Worm (Caenorhabditis elegans) whole organism, L4/young adult: ENCODE data around the gene fbxb-74.

Experiments used
- W03F9.2 ChIP-seq: fragments of 150-350 bp; optimal IDR thresholded peaks from 2 replicates; lab custom pipeline; 2014; ENCODE audit warnings: missing biosample characterization, missing genetic modification characterization
- dao-5 ChIP-seq: sonication (generic microtip); optimal IDR thresholded peaks from 2 replicates; lab custom pipeline; 2016; ENCODE audit warnings: missing genotype, missing genetic modification characterization, moderate library complexity, missing compliant biosample characterization
- him-1 ChIP-seq: sonication (generic microtip); optimal IDR thresholded peaks from 2 replicates; lab custom pipeline; 2016; ENCODE audit warnings: missing genotype, missing genetic modification reagents, missing genetic modification characterization, missing compliant biosample characterization

Gene fbxb-74

ce11 chrIV:4445711-4446290 lies 6.7 kb upstream of the fbxb-74 start, which contains the start of the genes wapl-1 and htz-1:
Gene wapl-1 (minus strand): TSS chrIV:4445740.
Gene htz-1 (plus strand): TSS chrIV:4446216.
- TF ChIP-seq dao-5 (tag; lab: Kevin White, UChicago) = no peak
- TF ChIP-seq him-1 (tag; lab: Kevin White, UChicago) = peak; percentile 43
- peak; percentile 96 for TF ChIP-seq W03F9.2

DNA sequence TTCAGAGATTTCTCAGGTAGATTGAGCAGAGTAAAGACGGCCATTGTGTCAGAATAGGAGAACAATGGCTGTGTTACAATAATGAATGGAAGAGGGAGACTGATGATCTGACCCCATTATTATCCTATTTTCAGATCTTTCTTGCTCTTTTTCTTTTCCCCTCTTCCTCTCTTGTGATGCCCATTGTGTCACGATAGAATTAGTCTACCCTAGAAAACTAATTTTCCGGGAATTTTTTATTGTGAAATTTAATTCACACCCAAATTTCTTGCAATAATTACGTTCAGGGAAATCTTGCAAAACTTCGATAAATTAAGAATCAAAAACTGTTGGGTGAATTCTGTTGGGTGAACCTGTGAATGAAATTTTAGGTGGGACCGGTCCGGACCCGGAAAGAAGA lies 2.0 kb upstream of the fbxb-74 start, which contains the start of gene fbxb-75:
Gene fbxb-75, minus strand, starts transcription at position 101 of the 400 bp plus-strand sequence.
- TF ChIP-seq dao-5 (tag; lab: Kevin White, UChicago) = no peak
- no peak for TF ChIP-seq him-1 (tag; lab: Kevin White, UChicago)
- TF ChIP-seq W03F9.2 = no peak

DNA sequence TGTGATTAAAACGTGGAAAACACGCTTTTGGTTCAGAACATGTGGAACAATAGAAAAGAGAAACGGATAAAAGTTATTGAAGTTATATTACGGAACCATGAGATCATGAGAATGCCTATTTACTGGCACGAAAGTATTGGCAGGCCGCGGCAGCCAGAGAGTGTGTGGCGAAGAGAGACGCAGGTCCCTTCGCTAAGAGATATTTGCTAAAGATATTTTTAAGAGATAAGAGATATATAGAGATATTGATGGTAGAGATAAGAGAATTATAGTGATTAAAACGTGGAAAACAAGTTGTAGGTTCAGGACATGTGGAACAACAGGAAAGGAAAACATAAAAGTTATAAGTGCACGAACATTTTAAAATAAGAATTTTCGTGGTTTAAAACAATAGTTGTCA lies 1.3 kb downstream of the fbxb-74 start:
- TF ChIP-seq dao-5 (tag; lab: Kevin White, UChicago) (no peak), W03F9.2 (no peak), him-1 (tag; lab: Kevin White, UChicago) (no peak)

DNA sequence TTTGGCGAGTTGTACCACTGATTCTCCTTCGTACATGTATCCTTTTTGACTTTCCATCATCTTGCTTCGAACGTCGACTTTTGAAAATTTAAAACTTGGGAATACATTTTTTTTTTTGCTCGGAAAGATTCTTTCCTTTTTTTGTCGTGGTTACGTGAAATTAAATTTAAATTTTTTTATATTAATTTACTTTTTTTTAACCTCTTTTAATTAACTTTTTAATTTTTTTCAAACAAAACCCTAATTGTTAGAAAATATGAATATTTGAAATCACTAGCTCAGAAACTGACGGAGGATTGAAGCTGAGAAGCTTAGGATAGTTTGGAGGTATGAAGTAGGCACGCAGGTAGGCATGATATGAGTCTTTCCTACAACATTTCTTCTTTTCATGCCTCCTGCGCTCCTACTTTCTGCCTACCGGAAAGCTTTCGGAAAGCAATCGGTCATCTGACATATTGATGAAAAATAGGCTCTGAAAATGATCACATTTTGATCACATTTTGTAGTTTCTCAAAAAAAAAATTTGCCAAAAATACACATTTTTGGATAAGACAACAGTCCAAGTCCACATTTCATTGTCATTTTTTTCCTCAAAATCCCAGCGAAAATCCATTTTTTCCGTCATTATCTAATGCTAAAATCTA lies 4.5 kb downstream of the fbxb-74 start, which contains the start of the genes R08C7.8 and R08C7.4:
Gene R08C7.8, minus strand, starts transcription at position 101 of the 644 bp plus-strand sequence.
Gene R08C7.4, plus strand, starts transcription at position 594 of the 644 bp plus-strand sequence.
- TF ChIP-seq dao-5 (tag; lab: Kevin White, UChicago) (no peak), him-1 (tag; lab: Kevin White, UChicago) (no peak), W03F9.2 (no peak)

DNA sequence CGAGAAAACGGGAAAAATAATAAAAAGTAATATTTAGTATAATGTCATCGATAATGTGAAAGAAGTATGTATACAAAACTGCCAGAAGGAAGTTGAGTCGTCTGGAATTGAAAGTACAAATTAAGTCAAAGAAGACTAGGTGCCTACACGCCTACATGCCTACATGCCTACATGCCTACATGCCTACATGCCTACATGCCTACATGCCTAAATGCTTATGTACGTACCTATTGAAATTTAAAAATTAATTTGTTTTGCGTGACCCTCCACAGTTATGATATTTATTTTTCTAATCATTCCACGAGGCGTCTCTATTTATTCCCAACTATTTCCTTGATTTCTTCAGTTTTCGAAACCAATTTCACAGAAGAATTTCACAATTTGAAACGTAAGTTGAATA lies 9.2 kb downstream of the fbxb-74 start, which contains the start of the genes str-185 and R08C7.5:
Gene str-185, minus strand, starts transcription at position 101 of the 400 bp plus-strand sequence.
Gene R08C7.5, plus strand, starts transcription at position 329 of the 400 bp plus-strand sequence.
- no peak for TF ChIP-seq him-1 (tag; lab: Kevin White, UChicago)
- TF ChIP-seq dao-5 (tag; lab: Kevin White, UChicago) = no peak
- no peak for TF ChIP-seq W03F9.2

- TF ChIP-seq W03F9.2 (no peak), dao-5 (tag; lab: Kevin White, UChicago) (no peak), him-1 (tag; lab: Kevin White, UChicago) (no peak)
Measured at ce11 chrIV:4423885-4424284, 15.2 kb downstream of the fbxb-74 start.

DNA sequence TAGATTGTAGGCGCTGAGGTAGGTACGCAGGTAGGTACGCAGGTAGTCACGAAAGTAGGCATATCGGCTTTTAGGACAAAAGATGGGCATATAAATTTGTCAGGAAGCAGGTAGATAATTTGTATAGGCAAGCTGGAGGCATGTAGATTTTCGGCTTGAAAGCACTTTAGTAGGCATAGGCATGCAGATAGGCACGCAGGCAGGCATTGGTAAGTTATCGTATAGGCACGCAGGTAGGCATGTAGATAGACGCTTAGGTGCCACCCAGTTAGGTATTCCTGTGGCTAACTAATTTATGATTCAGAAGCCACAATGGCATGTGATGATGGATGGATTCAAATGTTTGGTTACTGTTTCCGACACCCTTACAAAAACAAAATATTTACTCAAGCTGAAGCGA lies 16.1 kb downstream of the fbxb-74 start:
- TF ChIP-seq W03F9.2 = no peak
- TF ChIP-seq him-1 (tag; lab: Kevin White, UChicago) = no peak
- TF ChIP-seq dao-5 (tag; lab: Kevin White, UChicago) = no peak

- TF ChIP-seq him-1 (tag; lab: Kevin White, UChicago) (no peak), dao-5 (tag; lab: Kevin White, UChicago) (no peak), W03F9.2 (no peak)
Measured at ce11 chrIV:4422029-4422428, 17.1 kb downstream of the fbxb-74 start, which contains the start of gene clec-175. Gene clec-175 (plus strand): TSS chrIV:4422329.

DNA sequence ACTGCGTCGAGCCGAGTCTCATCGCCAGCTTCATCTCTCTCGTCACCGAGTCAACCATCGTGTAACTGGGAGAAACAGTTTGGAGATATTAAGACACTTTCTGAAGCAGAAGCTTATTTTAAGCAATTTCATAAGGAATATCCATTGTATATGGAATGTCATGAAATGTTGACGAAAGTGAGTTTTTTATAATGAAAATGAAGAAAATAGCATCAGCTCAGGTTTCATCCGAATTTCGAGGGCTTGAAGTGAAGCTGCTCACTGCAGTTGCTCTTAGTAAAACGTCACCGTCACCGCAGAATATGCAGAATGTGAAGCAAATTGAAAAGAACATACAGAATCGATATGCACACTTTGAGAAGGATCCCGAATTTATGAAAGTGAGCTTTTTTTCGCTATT lies 26.0 kb downstream of the fbxb-74 start:
- no peak for TF ChIP-seq him-1 (tag; lab: Kevin White, UChicago)
- TF ChIP-seq W03F9.2 = no peak
- no peak for TF ChIP-seq dao-5 (tag; lab: Kevin White, UChicago)

- TF ChIP-seq dao-5 (tag; lab: Kevin White, UChicago) (no peak), him-1 (tag; lab: Kevin White, UChicago) (no peak), W03F9.2 (no peak)
Measured at ce11 chrIV:4411948-4412335, 27.1 kb downstream of the fbxb-74 start.

DNA sequence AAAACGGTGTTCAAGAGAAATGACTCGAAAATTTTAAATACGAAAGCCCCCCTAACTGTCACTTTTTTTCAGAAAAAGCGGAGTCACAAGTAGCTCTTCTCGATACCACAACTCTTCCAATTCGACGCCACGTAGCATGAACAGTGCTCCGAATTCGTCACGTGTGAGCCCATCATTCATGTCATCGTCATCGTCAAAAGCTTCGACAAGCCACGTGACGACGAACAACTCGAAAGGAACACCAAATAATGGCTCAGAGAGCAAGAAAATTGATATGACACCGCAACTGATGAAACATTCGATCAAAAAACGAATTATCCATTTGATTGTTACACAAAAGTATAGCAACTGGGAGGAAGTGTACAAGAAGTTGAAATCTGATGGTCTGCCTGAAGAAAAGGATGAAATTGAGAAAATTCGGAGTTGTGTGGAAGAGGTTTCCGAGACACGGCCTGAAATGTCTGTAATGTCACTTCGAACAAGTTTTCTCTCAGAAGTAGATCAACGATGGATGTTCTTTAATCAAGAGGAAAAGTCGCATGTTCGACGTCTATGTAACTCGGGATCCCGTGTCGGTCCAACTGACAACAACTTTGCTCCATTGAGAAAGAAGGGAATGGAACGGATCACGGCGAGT lies 27.7 kb downstream of the fbxb-74 start:
- TF ChIP-seq him-1 (tag; lab: Kevin White, UChicago) (no peak), dao-5 (tag; lab: Kevin White, UChicago) (no peak), W03F9.2 (no peak)

ce11 chrIV:4410526-4410925 lies 28.6 kb downstream of the fbxb-74 start:
- TF ChIP-seq W03F9.2 (no peak), dao-5 (tag; lab: Kevin White, UChicago) (no peak), him-1 (tag; lab: Kevin White, UChicago) (no peak)

- TF ChIP-seq dao-5 (tag; lab: Kevin White, UChicago) = no peak
- TF ChIP-seq W03F9.2 = no peak
Measured at ce11 chrIV:4408714-4409113, 30.4 kb downstream of the fbxb-74 start.

- TF ChIP-seq dao-5 (tag; lab: Kevin White, UChicago) (no peak), W03F9.2 (no peak), him-1 (tag; lab: Kevin White, UChicago) (no peak)
Measured at ce11 chrIV:4407055-4407461, 32.0 kb downstream of the fbxb-74 start.
